Worm (Caenorhabditis elegans) whole organism, L2 larva: ENCODE measurements around the gene Y102A5C.2.

Experiments used
- F13H6.1 ChIP-seq: sonication (generic microtip); optimal IDR thresholded peaks from 2 replicates; lab custom pipeline; 2016; ENCODE audit warnings: missing genetic modification characterization, missing compliant biosample characterization
- R02D3.7 ChIP-seq: fragments of 150-350 bp; optimal IDR thresholded peaks from 2 replicates; lab custom pipeline; 2014; ENCODE audit warnings: missing biosample characterization, missing genetic modification characterization
- Y55F3AM.14 ChIP-seq: fragments of 200-800 bp; sonication (Bioruptor generic); optimal IDR thresholded peaks from 2 replicates; lab custom pipeline; 2018; ENCODE audit warnings: mild to moderate bottlenecking, missing genetic modification characterization, missing compliant biosample characterization
- alr-1 ChIP-seq: fragments of 150-350 bp; optimal IDR thresholded peaks from 2 replicates; lab custom pipeline; 2014; ENCODE audit warnings: missing biosample characterization, missing genetic modification characterization
- aly-2 ChIP-seq: fragments of 150-350 bp; optimal IDR thresholded peaks from 2 replicates; lab custom pipeline; 2014; ENCODE audit warnings: missing biosample characterization, missing genetic modification characterization
- ama-1 ChIP-seq: fragments of 150-350 bp; optimal IDR thresholded peaks from 2 replicates; lab custom pipeline; 2018; ENCODE audit warnings: inconsistent platforms
- blmp-1 ChIP-seq: sonication (generic microtip); optimal IDR thresholded peaks from 2 replicates; lab custom pipeline; 2017; ENCODE audit warnings: missing genetic modification characterization, mild to moderate bottlenecking, missing compliant biosample characterization, antibody characterized with exemption, moderate library complexity; ENCODE audit not compliant: insufficient read depth
- ceh-16 ChIP-seq: fragments of 150-350 bp; optimal IDR thresholded peaks from 2 replicates; lab custom pipeline; 2014; ENCODE audit warnings: missing biosample characterization, missing genetic modification characterization
- ceh-82 ChIP-seq: fragments of 150-350 bp; optimal IDR thresholded peaks from 2 replicates; lab custom pipeline; 2014; ENCODE audit warnings: missing biosample characterization, missing genetic modification characterization
- crh-2 ChIP-seq: sonication (generic microtip); optimal IDR thresholded peaks from 2 replicates; lab custom pipeline; 2017; ENCODE audit warnings: missing biosample characterization, missing genetic modification characterization
- dmd-4 ChIP-seq: sonication (generic microtip); optimal IDR thresholded peaks from 2 replicates; lab custom pipeline; 2017; ENCODE audit warnings: missing biosample characterization, missing genetic modification characterization
- egl-27 ChIP-seq: sonication (generic microtip); optimal IDR thresholded peaks from 3 replicates; lab custom pipeline; 2017; ENCODE audit warnings: missing biosample characterization, missing genetic modification reagents, missing genetic modification characterization
- elt-1 ChIP-seq: fragments of 150-350 bp; optimal IDR thresholded peaks from 2 replicates; lab custom pipeline; 2014; ENCODE audit warnings: missing biosample characterization, missing genetic modification characterization
- elt-3 ChIP-seq: sonication (generic microtip); optimal IDR thresholded peaks from 2 replicates; lab custom pipeline; 2017; ENCODE audit warnings: missing biosample characterization, missing genetic modification characterization
- fos-1 ChIP-seq: fragments of 150-350 bp; optimal IDR thresholded peaks from 2 replicates; lab custom pipeline; 2014; ENCODE audit warnings: missing biosample characterization, missing genetic modification characterization
- lin-11 ChIP-seq: fragments of 150-350 bp; sonication (generic microtip); optimal IDR thresholded peaks from 2 replicates; lab custom pipeline; 2014; ENCODE audit warnings: missing biosample characterization, missing genetic modification characterization, inconsistent platforms, mixed read lengths
- lin-13 ChIP-seq: fragments of 150-350 bp; optimal IDR thresholded peaks from 2 replicates; lab custom pipeline; 2014; ENCODE audit warnings: missing biosample characterization, missing genetic modification reagents, missing genetic modification characterization
- lsy-2 ChIP-seq, 2 experiments: fragments of 150-350 bp in 1 of 2; sonication (generic microtip) in 1 of 2; optimal IDR thresholded peaks; 2 replicates each; lab custom pipeline; 2014 to 2017; ENCODE audit warnings: missing biosample characterization in 2 of 2, missing genetic modification characterization in 2 of 2
- mab-5 ChIP-seq: fragments of 150-350 bp; optimal IDR thresholded peaks from 2 replicates; lab custom pipeline; 2014; ENCODE audit warnings: missing biosample characterization, missing genetic modification characterization
- mbf-1 ChIP-seq: sonication (generic microtip); optimal IDR thresholded peaks from 2 replicates; lab custom pipeline; 2017; ENCODE audit warnings: missing biosample characterization, missing genetic modification characterization
- mdl-1 ChIP-seq, 2 experiments: fragments of 150-350 bp in 1 of 2; sonication (generic microtip) in 1 of 2; optimal IDR thresholded peaks; 2 replicates each; lab custom pipeline; 2017; ENCODE audit warnings: missing biosample characterization in 2 of 2, missing genetic modification characterization in 2 of 2
- nhr-10 ChIP-seq: sonication (generic microtip); optimal IDR thresholded peaks from 2 replicates; lab custom pipeline; 2017; ENCODE audit warnings: missing biosample characterization, missing genetic modification characterization
- nhr-12 ChIP-seq: fragments of 150-350 bp; optimal IDR thresholded peaks from 2 replicates; lab custom pipeline; 2014; ENCODE audit warnings: missing biosample characterization, missing genetic modification characterization
- nhr-129 ChIP-seq: fragments of 150-350 bp; optimal IDR thresholded peaks from 2 replicates; lab custom pipeline; 2014; ENCODE audit warnings: missing biosample characterization, missing genetic modification characterization
- nhr-21 ChIP-seq: fragments of 150-350 bp; optimal IDR thresholded peaks from 2 replicates; lab custom pipeline; 2014; ENCODE audit warnings: missing biosample characterization, missing genetic modification characterization
- nhr-23 ChIP-seq: fragments of 150-350 bp; optimal IDR thresholded peaks from 2 replicates; lab custom pipeline; 2014; ENCODE audit warnings: missing biosample characterization, missing genetic modification reagents, missing genetic modification characterization
- nhr-237 ChIP-seq: fragments of 150-350 bp; optimal IDR thresholded peaks from 2 replicates; lab custom pipeline; 2014; ENCODE audit warnings: missing biosample characterization, missing genetic modification characterization
- nhr-25 ChIP-seq: fragments of 150-350 bp; sonication (generic microtip); optimal IDR thresholded peaks from 3 replicates; lab custom pipeline; 2014; ENCODE audit warnings: missing biosample characterization, missing genetic modification characterization
- nhr-77 ChIP-seq: fragments of 150-350 bp; optimal IDR thresholded peaks from 2 replicates; lab custom pipeline; 2014; ENCODE audit warnings: missing biosample characterization, missing genetic modification characterization
- peb-1 ChIP-seq: fragments of 150-350 bp; optimal IDR thresholded peaks from 2 replicates; lab custom pipeline; 2014; ENCODE audit warnings: missing biosample characterization, missing genetic modification characterization
- sem-4 ChIP-seq: fragments of 150-350 bp; optimal IDR thresholded peaks from 2 replicates; lab custom pipeline; 2014; ENCODE audit warnings: missing biosample characterization, missing genetic modification reagents, missing genetic modification characterization
- skn-1 ChIP-seq: sonication (generic microtip); optimal IDR thresholded peaks from 2 replicates; lab custom pipeline; 2017; ENCODE audit warnings: missing biosample characterization, missing genetic modification characterization
- sma-3 ChIP-seq: sonication (generic microtip); optimal IDR thresholded peaks from 2 replicates; lab custom pipeline; 2016; ENCODE audit warnings: missing genetic modification reagents, missing genetic modification characterization, missing compliant biosample characterization
- unc-55 ChIP-seq: fragments of 150-350 bp; sonication (generic microtip); optimal IDR thresholded peaks from 3 replicates; lab custom pipeline; 2014; ENCODE audit warnings: missing biosample characterization, missing genetic modification reagents, missing genetic modification characterization
- unc-62 ChIP-seq: fragments of 150-350 bp; optimal IDR thresholded peaks from 2 replicates; lab custom pipeline; 2014; ENCODE audit warnings: missing biosample characterization, missing genetic modification reagents, missing genetic modification characterization
- ztf-1 ChIP-seq: fragments of 200-800 bp; sonication (Bioruptor generic); conservative IDR thresholded peaks from 2 replicates; pipeline ENCODE4 v1.3.6; 2022; ENCODE audit warnings: missing genetic modification characterization, missing compliant biosample characterization
- ztf-11 ChIP-seq: sonication (generic microtip); optimal IDR thresholded peaks from 2 replicates; lab custom pipeline; 2017; ENCODE audit warnings: missing biosample characterization, missing genetic modification characterization
- ztf-4 ChIP-seq: fragments of 150-350 bp; optimal IDR thresholded peaks from 2 replicates; lab custom pipeline; 2014; ENCODE audit warnings: missing biosample characterization, missing genetic modification characterization

Y102A5C.2 gene

DNA sequence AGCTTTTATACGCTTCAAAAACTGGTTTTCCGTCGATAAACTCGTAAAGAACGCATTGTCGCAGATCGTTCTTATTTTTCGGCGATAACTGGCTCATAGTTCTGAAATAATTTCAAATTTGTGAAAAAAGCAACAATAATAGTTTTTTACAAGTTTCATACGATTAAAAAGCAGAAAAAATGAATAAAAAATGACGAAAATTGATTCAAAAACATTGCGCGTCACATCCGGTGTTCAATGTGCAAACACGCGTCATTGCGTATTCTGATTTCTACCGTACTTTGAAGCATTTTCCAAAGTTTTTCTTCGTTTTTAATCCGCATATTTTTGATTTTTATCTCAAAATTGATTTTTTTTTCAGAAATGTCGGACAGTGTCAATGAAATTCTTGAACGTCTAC is at the start of gene Y102A5C.2, which contains the start of gene fbxa-206:
Gene Y102A5C.2 (plus strand): TSS at position 354 of the 400 bp plus-strand sequence.
Gene fbxa-206 (minus strand): TSS at position 101 of the 400 bp plus-strand sequence.
- no peak for TF ChIP-seq ztf-1 (GFP tag; lab: Robert Waterston, UW)
- no peak for TF ChIP-seq nhr-10 (tag; lab: Kevin White, UChicago)
- TF ChIP-seq ama-1 (lab: Kevin White, UChicago): no peak
- no peak for TF ChIP-seq ztf-11 (tag; lab: Kevin White, UChicago)
- no peak for TF ChIP-seq aly-2 (tag; lab: Kevin White, UChicago)
- no peak for TF ChIP-seq egl-27 (tag; lab: Kevin White, UChicago)
- no peak for TF ChIP-seq R02D3.7 (tag; lab: Kevin White, UChicago)
- TF ChIP-seq unc-62 (GFP tag; lab: Kevin White, UChicago): no peak
- TF ChIP-seq sem-4: no peak
- no peak for TF ChIP-seq peb-1
- no peak for TF ChIP-seq elt-1 (tag; lab: Kevin White, UChicago)
- no peak for TF ChIP-seq nhr-23
- TF ChIP-seq lsy-2 (tag; optimal IDR thresholded peaks at IDR 0.05; lab: Kevin White, UChicago): no peak
- TF ChIP-seq mbf-1: no peak
- TF ChIP-seq mdl-1 (tag; optimal IDR thresholded peaks at IDR 0.05; lab: Kevin White, UChicago): no peak
- no peak for TF ChIP-seq lin-11 (tag; lab: Kevin White, UChicago)
- no peak for TF ChIP-seq unc-55 (GFP tag; lab: Kevin White, UChicago)
- TF ChIP-seq fos-1 (tag; lab: Kevin White, UChicago): no peak
- no peak for TF ChIP-seq nhr-77 (tag; lab: Kevin White, UChicago)
- no peak for TF ChIP-seq mab-5 (tag; lab: Kevin White, UChicago)
- TF ChIP-seq, all 48 proteins: peak for 0

DNA sequence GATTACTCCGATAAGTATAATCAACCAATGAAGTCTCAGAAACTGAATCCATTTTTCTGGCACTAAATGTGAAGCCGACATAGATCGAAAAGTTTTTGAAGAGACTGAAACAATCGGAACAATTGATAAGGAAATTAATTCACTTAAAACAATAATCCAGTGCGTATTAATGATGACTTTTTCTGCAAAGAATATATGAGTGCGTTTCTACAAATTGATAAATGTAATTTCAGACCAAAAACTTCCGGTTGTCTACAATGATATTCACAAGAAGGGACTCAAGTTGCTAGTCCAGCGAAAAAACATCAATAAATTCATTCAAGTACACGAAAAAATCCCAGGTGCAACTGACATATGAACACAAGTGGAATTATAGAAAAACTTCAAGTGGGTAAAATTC is 48.8 kb upstream of the Y102A5C.2 start, which contains the start of gene clec-33:
Gene clec-33 (minus strand): TSS at position 101 of the 400 bp plus-strand sequence.
- TF ChIP-seq nhr-25 (tag; lab: Kevin White, UChicago): no peak
- TF ChIP-seq ceh-82: no peak
- no peak for TF ChIP-seq ceh-16 (tag; lab: Kevin White, UChicago)
- no peak for TF ChIP-seq alr-1

DNA sequence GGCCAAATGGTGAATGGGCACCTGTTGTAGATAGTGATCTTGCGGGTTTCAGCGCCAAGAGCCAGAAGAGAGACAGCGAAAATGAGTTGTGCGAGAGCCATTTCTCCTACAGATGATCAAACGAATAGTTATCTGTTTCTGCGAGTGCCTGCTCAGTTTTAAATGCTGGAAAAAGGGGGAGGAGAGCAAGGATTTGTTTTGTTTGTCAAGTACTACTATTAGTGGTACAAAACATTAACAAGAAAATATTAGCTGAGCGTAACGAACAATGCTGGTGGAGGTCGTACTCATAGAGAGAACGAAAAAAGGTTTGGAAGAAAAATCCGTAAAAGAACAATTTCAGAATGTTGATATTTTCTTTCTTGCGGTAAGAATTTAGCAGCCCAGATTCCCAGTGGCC is 47.1 kb upstream of the Y102A5C.2 start, which contains the start of gene thn-4:
Gene thn-4 (minus strand): TSS at position 101 of the 400 bp plus-strand sequence.
- TF ChIP-seq ztf-4 (tag; lab: Kevin White, UChicago): no peak
- TF ChIP-seq nhr-21: no peak
- TF ChIP-seq elt-3 (tag; lab: Kevin White, UChicago): no peak
- no peak for TF ChIP-seq nhr-77 (tag; lab: Kevin White, UChicago)
- no peak for TF ChIP-seq dmd-4
- TF ChIP-seq F13H6.1 (tag; lab: Kevin White, UChicago): no peak
- TF ChIP-seq nhr-10 (tag; lab: Kevin White, UChicago): no peak
- no peak for TF ChIP-seq skn-1 (tag; lab: Kevin White, UChicago)
- TF ChIP-seq ztf-11 (tag; lab: Kevin White, UChicago): no peak
- TF ChIP-seq Y55F3AM.14 (GFP tag; lab: Kevin White, UChicago): no peak
- no peak for TF ChIP-seq ceh-82
- TF ChIP-seq nhr-237: no peak
- no peak for TF ChIP-seq sma-3 (GFP tag; lab: Kevin White, UChicago)
- no peak for TF ChIP-seq egl-27 (tag; lab: Kevin White, UChicago)
- no peak for TF ChIP-seq lin-13 (GFP tag; lab: Kevin White, UChicago)
- TF ChIP-seq nhr-23: no peak
- TF ChIP-seq crh-2: no peak
- no peak for TF ChIP-seq fos-1 (tag; lab: Kevin White, UChicago)

DNA sequence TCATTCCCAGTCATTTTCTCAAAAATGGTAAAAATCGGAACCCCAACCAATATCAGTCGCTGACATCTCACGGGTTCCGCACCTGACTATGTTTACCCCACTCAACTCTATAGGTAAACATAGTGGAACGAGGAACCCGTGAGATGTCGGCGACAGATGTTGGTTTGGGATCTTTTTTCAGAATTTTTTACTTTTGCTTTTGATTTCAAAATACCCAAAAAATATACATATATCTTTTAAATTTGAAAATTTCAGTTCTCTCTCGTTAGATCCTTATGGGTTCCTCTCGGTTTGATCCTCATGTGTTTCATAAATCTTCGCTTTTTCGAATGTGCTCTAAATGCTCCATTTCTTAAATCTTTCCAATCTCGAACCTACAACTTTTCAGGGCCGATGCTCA is 44.9 kb upstream of the Y102A5C.2 start, which contains the start of gene srw-23:
Gene srw-23 (plus strand): TSS at position 301 of the 400 bp plus-strand sequence.
- TF ChIP-seq nhr-12 (tag; lab: Kevin White, UChicago) (no peak), F13H6.1 (tag; lab: Kevin White, UChicago) (no peak), nhr-77 (tag; lab: Kevin White, UChicago) (no peak), ceh-82 (no peak), aly-2 (tag; lab: Kevin White, UChicago) (no peak), blmp-1 (tag; lab: Kevin White, UChicago) (no peak), fos-1 (tag; lab: Kevin White, UChicago) (no peak), lin-11 (tag; lab: Kevin White, UChicago) (no peak), skn-1 (tag; lab: Kevin White, UChicago) (no peak), nhr-21 (no peak), elt-1 (tag; lab: Kevin White, UChicago) (no peak), nhr-10 (tag; lab: Kevin White, UChicago) (no peak), lin-13 (GFP tag; lab: Kevin White, UChicago) (no peak), ztf-4 (tag; lab: Kevin White, UChicago) (no peak), nhr-129 (tag; lab: Kevin White, UChicago) (no peak), Y55F3AM.14 (GFP tag; lab: Kevin White, UChicago) (no peak)
